Fruit fly (Drosophila melanogaster): ENCODE measurements around the gene CG33920.

CG33920 gene

DNA sequence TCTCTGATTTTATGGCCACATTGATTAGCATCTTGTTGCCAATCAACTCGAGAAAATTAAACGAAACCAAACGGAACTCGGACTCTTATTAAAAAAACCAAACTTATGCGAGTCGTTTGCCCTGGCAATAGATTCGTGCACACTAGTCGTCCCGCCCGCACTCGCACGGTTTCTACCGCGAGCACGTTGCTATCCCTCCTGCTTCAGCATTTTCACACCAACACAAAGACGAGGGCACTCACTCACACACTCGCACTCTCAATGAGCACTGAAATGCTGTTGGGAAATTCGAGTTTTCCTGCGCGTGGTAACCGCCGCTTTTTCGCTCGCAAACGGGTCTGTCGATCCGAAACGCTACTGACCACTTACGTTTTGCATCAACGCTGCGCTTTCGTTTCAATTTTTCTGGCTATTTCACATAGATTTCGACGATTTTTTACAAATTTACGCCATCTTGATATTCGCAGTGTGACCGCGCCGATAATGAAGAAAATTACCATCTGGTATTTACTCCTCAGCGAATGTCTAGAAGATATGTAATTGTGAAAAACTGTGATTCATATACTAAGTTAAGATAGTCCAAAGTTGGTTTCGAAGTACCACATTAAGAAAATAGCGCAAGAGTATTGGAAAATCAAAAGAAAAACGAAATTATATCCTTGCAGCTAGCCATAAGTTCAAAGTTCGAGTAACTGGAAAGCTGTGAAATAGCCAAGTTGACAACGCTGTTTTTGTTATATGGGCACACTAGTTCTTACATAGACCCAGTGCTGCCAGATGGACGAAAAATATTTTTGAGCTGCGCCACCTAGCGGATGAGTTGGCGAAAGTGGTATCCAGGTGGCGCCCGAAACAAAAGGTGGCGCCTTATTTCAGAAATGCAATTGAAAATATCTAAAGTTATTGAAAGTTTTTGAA lies 16.1 kb upstream of the CG33920 start, which contains the start of gene dco (continued):
- TF ChIP-seq dmrt11E (tag; optimal IDR thresholded peaks at IDR 0.05) (peak; percentile 40), CG3163 (GFP tag; optimal IDR thresholded peaks at IDR 0.05) (peak; percentile 4), pros (GFP tag; optimal IDR thresholded peaks at IDR 0.05) (no peak), crol (GFP tag; IDR thresholded peaks at IDR 0.05) (0 out of 2 replicates have a peak, but pooled peaks have one; percentile 4), CG10209 (GFP tag; optimal IDR thresholded peaks at IDR 0.05) (peak; percentile 40), CG4424 (GFP tag; optimal IDR thresholded peaks at IDR 0.05) (peak; percentile 82), fd96Cb (tag; optimal IDR thresholded peaks at IDR 0.05) (peak; percentile 59), tna (GFP tag; IDR thresholded peaks at IDR 0.05; ENCODE audit: partially characterized antibody) (peak; percentile 6; the same call in 1 of the 2 replicates), pum (GFP tag; optimal IDR thresholded peaks at IDR 0.05) (peak; percentile 91), CG2712 (tag; optimal IDR thresholded peaks at IDR 0.05) (peak; percentile 77), Dip3 (GFP tag; optimal IDR thresholded peaks at IDR 0.05) (peak; percentile 50), cad (GFP tag; optimal IDR thresholded peaks at IDR 0.05) (no peak), hb (GFP tag; IDR thresholded peaks at IDR 0.05; ENCODE audit: partially characterized antibody) (no peak), CG3281 (GFP tag; optimal IDR thresholded peaks at IDR 0.05) (peak; percentile 9), Med (GFP tag) (peak; percentile 98), onecut (GFP tag; IDR thresholded peaks at IDR 0.05) (peak; percentile 81), ci (GFP tag; IDR thresholded peaks at IDR 0.05) (peak; percentile 92), C15 (GFP tag; IDR thresholded peaks at IDR 0.05) (no peak), sug (tag; optimal IDR thresholded peaks at IDR 0.05) (peak; percentile 61), Usf (GFP tag; optimal IDR thresholded peaks at IDR 0.05) (peak; percentile 67), CG3065 (GFP tag; optimal IDR thresholded peaks at IDR 0.05) (peak; percentile 57), gcm (GFP tag; optimal IDR thresholded peaks at IDR 0.05) (no peak), Bgb (GFP tag; IDR thresholded peaks at IDR 0.05; ENCODE audit: partially characterized antibody) (peak; percentile 32; the same call in 1 of the 2 replicates), jumu (GFP tag; optimal IDR thresholded peaks at IDR 0.05) (peak; percentile 81), fru (optimal IDR thresholded peaks at IDR 0.05) (no peak), CG17186 (GFP tag; optimal IDR thresholded peaks at IDR 0.05) (peak; percentile 47), so (GFP tag; IDR thresholded peaks at IDR 0.05) (peak; percentile 50; the same call in 1 of the 3 replicates), CG6683 (GFP tag; optimal IDR thresholded peaks at IDR 0.05) (no peak), CG17912 (GFP tag; optimal IDR thresholded peaks at IDR 0.05) (peak; percentile 66), CG7786 (GFP tag; optimal IDR thresholded peaks at IDR 0.05) (peak; percentile 50), jigr1 (GFP tag; IDR thresholded peaks at IDR 0.05) (peak; percentile 76; the same call in 2 of the 3 replicates), sc (optimal IDR thresholded peaks at IDR 0.05) (no peak), sc (GFP tag; optimal IDR thresholded peaks at IDR 0.05) (no peak), CG13287 (GFP tag; IDR thresholded peaks at IDR 0.05; ENCODE audit: partially characterized antibody) (peak; percentile 5; the same call in 1 of the 2 replicates), scrt (GFP tag; optimal IDR thresholded peaks at IDR 0.05) (no peak), trem (tag; optimal IDR thresholded peaks at IDR 0.05) (peak; percentile 87), CG2678 (tag; optimal IDR thresholded peaks at IDR 0.05) (peak; percentile 27), ap (GFP tag; IDR thresholded peaks at IDR 0.05) (peak; percentile 31; the same call in 1 of the 2 replicates), Chrac-16 (GFP tag; optimal IDR thresholded peaks at IDR 0.05) (peak; percentile 77), gsb-n (tag; optimal IDR thresholded peaks at IDR 0.05) (no peak), sisA (GFP tag; IDR thresholded peaks at IDR 0.05) (peak; percentile 95), CG4820 (GFP tag; optimal IDR thresholded peaks at IDR 0.05) (peak; percentile 72), MBD-R2 (GFP tag; IDR thresholded peaks at IDR 0.05) (peak; percentile 21), fd3F (GFP tag; optimal IDR thresholded peaks at IDR 0.05) (peak; percentile 29), CG12299 (tag; optimal IDR thresholded peaks at IDR 0.05) (no peak), YL-1 (GFP tag; optimal IDR thresholded peaks at IDR 0.05) (peak; percentile 89), CG5180 (GFP tag; optimal IDR thresholded peaks at IDR 0.05) (no peak), slou (GFP tag; optimal IDR thresholded peaks at IDR 0.05) (peak; percentile 50)

All from whole organism, embryonic.